Worm (Caenorhabditis elegans) whole organism, L4 larva: ENCODE measurements around the gene ric-4.
A peak's percentile ranks its signal among the peaks of the same experiment; 100 is the strongest.

Source experiments
- lim-7 ChIP-seq: fragments of 200-800 bp; sonication (Bioruptor generic); IDR thresholded peaks from 2 replicates; pipeline ENCODE4 v1.3.6; 2022; ENCODE audit warnings: missing genetic modification characterization, missing compliant biosample characterization
- lsy-2 ChIP-seq, 2 experiments: fragments of 150-350 bp in 1 of 2; sonication (generic microtip) in 1 of 2; optimal IDR thresholded peaks; 2 replicates each; lab custom pipeline; 2014 to 2017; ENCODE audit warnings: missing biosample characterization in 2 of 2, missing genetic modification characterization in 2 of 2
- mep-1 ChIP-seq: fragments of 150-350 bp; sonication (generic microtip); optimal IDR thresholded peaks from 3 replicates; lab custom pipeline; 2014; ENCODE audit warnings: missing biosample characterization, missing genetic modification characterization
- nhr-11 ChIP-seq: fragments of 150-350 bp; optimal IDR thresholded peaks from 2 replicates; lab custom pipeline; 2014; ENCODE audit warnings: missing biosample characterization, missing genetic modification characterization
- nhr-42 ChIP-seq: fragments of 200-800 bp; sonication (Bioruptor generic); IDR thresholded peaks from 2 replicates; pipeline ENCODE4 v1.3.6; 2022; ENCODE audit warnings: missing genetic modification characterization, missing compliant biosample characterization
- nhr-77 ChIP-seq: fragments of 150-350 bp; optimal IDR thresholded peaks from 2 replicates; lab custom pipeline; 2014; ENCODE audit warnings: missing biosample characterization, missing genetic modification characterization
- pqm-1 ChIP-seq: sonication (generic microtip); optimal IDR thresholded peaks from 2 replicates; lab custom pipeline; 2017; ENCODE audit warnings: missing biosample characterization, missing genetic modification characterization
- saeg-2 ChIP-seq: fragments of 200-800 bp; sonication (Bioruptor generic); IDR thresholded peaks from 2 replicates; pipeline ENCODE4 v1.3.6; 2022; ENCODE audit warnings: missing genetic modification reagents, missing genetic modification characterization, missing compliant biosample characterization
- spr-3 ChIP-seq: fragments of 200-800 bp; sonication (Bioruptor generic); optimal IDR thresholded peaks from 2 replicates; lab custom pipeline; 2018; ENCODE audit warnings: mild to moderate bottlenecking, missing genetic modification characterization, missing compliant biosample characterization
- unc-39 ChIP-seq: sonication (generic microtip); optimal IDR thresholded peaks from 2 replicates; lab custom pipeline; 2017; ENCODE audit warnings: missing biosample characterization, missing genetic modification characterization
- zag-1 ChIP-seq: fragments of 150-350 bp; optimal IDR thresholded peaks from 2 replicates; lab custom pipeline; 2014; ENCODE audit warnings: missing biosample characterization, missing genetic modification characterization

DNA sequence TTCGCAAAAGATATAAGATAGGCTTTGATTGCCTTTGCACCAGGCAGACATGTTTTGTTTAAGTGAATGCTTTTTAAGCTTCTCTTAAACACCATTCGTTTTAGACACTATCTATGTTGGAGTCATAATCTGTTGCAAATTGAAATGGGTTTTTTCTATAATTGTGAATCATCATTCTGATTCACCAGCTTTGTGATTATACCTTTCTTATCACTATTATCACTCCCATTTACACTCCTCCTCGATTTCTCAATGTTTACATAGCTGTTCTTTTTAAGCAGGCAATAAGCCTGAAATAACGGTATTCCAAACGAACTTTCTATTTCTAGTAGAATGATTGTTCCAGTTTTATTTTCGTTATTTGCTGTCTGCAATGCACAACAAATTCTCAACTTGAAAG, 27.0 kb upstream of the ric-4 start, which contains the start of gene B0024.4:
- TF ChIP-seq saeg-2 (GFP tag; lab: Robert Waterston, UW) (no peak), pqm-1 (tag; lab: Kevin White, UChicago) (peak; percentile 15), unc-39 (tag; lab: Kevin White, UChicago) (no peak), nhr-77 (tag; lab: Kevin White, UChicago) (no peak), zag-1 (tag; lab: Kevin White, UChicago) (no peak), nhr-42 (GFP tag; lab: Robert Waterston, UW) (no peak), spr-3 (GFP tag; lab: Kevin White, UChicago) (no peak), mep-1 (tag; lab: Kevin White, UChicago) (no peak), nhr-11 (tag; lab: Kevin White, UChicago) (no peak), lsy-2 (tag; optimal IDR thresholded peaks at IDR 0.05; lab: Kevin White, UChicago) (no peak), lim-7 (GFP tag; lab: Robert Waterston, UW) (no peak)
